Fruit fly (Drosophila melanogaster) whole organism, embryonic: ENCODE results near the gene Teh1.
A peak's percentile ranks its signal among the peaks of the same experiment; 100 is the strongest.

Experiments
- Bdp1 ChIP-seq: fragments of 200-800 bp; sonication (Bioruptor generic); optimal IDR thresholded peaks from 3 replicates; lab custom pipeline; 2016; ENCODE audit warnings: missing biosample characterization, missing genetic modification characterization
- CG11695 ChIP-seq: fragments of 200-800 bp; sonication (Bioruptor generic); IDR thresholded peaks from 3 replicates; pipeline ENCODE4 v1.3.6; 2022; ENCODE audit warnings: missing biosample characterization, missing genetic modification characterization
- CG12155 ChIP-seq: fragments of 200-800 bp; sonication (Bioruptor generic); optimal IDR thresholded peaks from 3 replicates; lab custom pipeline; 2016; ENCODE audit warnings: missing biosample characterization, missing genetic modification characterization
- CG12769 ChIP-seq: fragments of 200-800 bp; sonication (Bioruptor generic); optimal IDR thresholded peaks from 2 replicates; lab custom pipeline; 2019; ENCODE audit warnings: missing biosample characterization, mild to moderate bottlenecking, missing genetic modification characterization, moderate library complexity
- CG13775 ChIP-seq: fragments of 200-800 bp; sonication (Bioruptor generic); optimal IDR thresholded peaks from 3 replicates; lab custom pipeline; 2017; ENCODE audit warnings: missing biosample characterization, mild to moderate bottlenecking, missing genetic modification characterization
- CG17802 ChIP-seq: fragments of 200-800 bp; sonication (Bioruptor generic); optimal IDR thresholded peaks from 2 replicates; lab custom pipeline; 2018; ENCODE audit warnings: missing biosample characterization, mild to moderate bottlenecking, missing genetic modification characterization, moderate library complexity
- CG1792 ChIP-seq: fragments of 200-800 bp; sonication (Bioruptor generic); optimal IDR thresholded peaks from 2 replicates; lab custom pipeline; 2016; ENCODE audit warnings: missing biosample characterization, missing genetic modification characterization
- CG2202 ChIP-seq: fragments of 200-800 bp; sonication (Bioruptor generic); optimal IDR thresholded peaks from 2 replicates; lab custom pipeline; 2018; ENCODE audit warnings: missing biosample characterization, mild to moderate bottlenecking, missing genetic modification characterization
- CG2875 ChIP-seq: fragments of 200-800 bp; sonication (Bioruptor generic); optimal IDR thresholded peaks from 2 replicates; lab custom pipeline; 2017; ENCODE audit warnings: missing biosample characterization, mild to moderate bottlenecking, missing genetic modification characterization, missing genetic modification reagents
- CG3065 ChIP-seq: fragments of 200-800 bp; sonication (Bioruptor generic); optimal IDR thresholded peaks from 2 replicates; lab custom pipeline; 2016; ENCODE audit warnings: missing biosample characterization, missing genetic modification characterization
- CG31365 ChIP-seq: fragments of 200-800 bp; sonication (Bioruptor generic); optimal IDR thresholded peaks from 2 replicates; lab custom pipeline; 2018; ENCODE audit warnings: missing biosample characterization, mild to moderate bottlenecking, missing genetic modification characterization
- CG31388 ChIP-seq: fragments of 200-800 bp; sonication (Bioruptor generic); optimal IDR thresholded peaks from 2 replicates; lab custom pipeline; 2016; ENCODE audit warnings: missing biosample characterization, missing genetic modification characterization
- CG42726 ChIP-seq: fragments of 200-800 bp; sonication (Bioruptor generic); IDR thresholded peaks from 2 replicates; pipeline ENCODE4 v1.3.6; 2022; ENCODE audit warnings: missing biosample characterization, missing genetic modification characterization; ENCODE audit not compliant: partially characterized antibody
- CG4820 ChIP-seq: fragments of 200-800 bp; sonication (Bioruptor generic); optimal IDR thresholded peaks from 3 replicates; lab custom pipeline; 2016; ENCODE audit warnings: missing biosample characterization, missing genetic modification characterization
- CG6272 ChIP-seq: fragments of 200-800 bp; sonication (Bioruptor generic); IDR thresholded peaks from 2 replicates; pipeline ENCODE4 v1.3.6; 2022; ENCODE audit warnings: missing biosample characterization, missing genetic modification characterization
- CG8478 ChIP-seq: fragments of >200 bp; optimal IDR thresholded peaks from 2 replicates; lab custom pipeline; 2018
- CG8924 ChIP-seq: fragments of 200-800 bp; optimal IDR thresholded peaks from 3 replicates; lab custom pipeline; 2019; ENCODE audit warnings: missing biosample characterization, mild to moderate bottlenecking, missing genetic modification characterization, moderate library complexity
- CG9215 ChIP-seq: fragments of 200-800 bp; sonication (Bioruptor generic); IDR thresholded peaks from 2 replicates; pipeline ENCODE4 v1.3.6; 2022; ENCODE audit warnings: missing biosample characterization, missing genetic modification characterization
- CG9609 ChIP-seq: fragments of 200-800 bp; sonication (Bioruptor generic); optimal IDR thresholded peaks from 3 replicates; lab custom pipeline; 2016; ENCODE audit warnings: missing biosample characterization, missing genetic modification characterization
- CTCF ChIP-seq: fragments of 200-800 bp; sonication (Bioruptor generic); optimal IDR thresholded peaks from 2 replicates; lab custom pipeline; 2017; ENCODE audit warnings: missing biosample characterization, mild to moderate bottlenecking, missing genetic modification characterization, moderate library complexity
- Deaf1 ChIP-seq: fragments of 200-800 bp; optimal IDR thresholded peaks from 3 replicates; lab custom pipeline; 2019; ENCODE audit warnings: missing biosample characterization, mild to moderate bottlenecking, missing genetic modification characterization, moderate library complexity
- Dref ChIP-seq: fragments of 200-800 bp; sonication (Bioruptor generic); IDR thresholded peaks from 2 replicates; pipeline ENCODE4 v1.3.6; 2022; ENCODE audit warnings: missing biosample characterization, missing genetic modification characterization
- Elba2 ChIP-seq: fragments of 200-800 bp; sonication (Bioruptor generic); optimal IDR thresholded peaks from 3 replicates; lab custom pipeline; 2016; ENCODE audit warnings: missing biosample characterization, missing genetic modification characterization
- Hand ChIP-seq: fragments of 200-800 bp; sonication (Bioruptor generic); optimal IDR thresholded peaks from 2 replicates; lab custom pipeline; 2017; ENCODE audit warnings: mild to moderate bottlenecking, missing biosample characterization, missing genetic modification reagents, missing genetic modification characterization
- Hsf ChIP-seq: fragments of 200-800 bp; sonication (Bioruptor generic); optimal IDR thresholded peaks from 3 replicates; lab custom pipeline; 2016; ENCODE audit warnings: missing biosample characterization, missing genetic modification characterization
- MESR4 ChIP-seq: fragments of 200-800 bp; sonication (Bioruptor generic); optimal IDR thresholded peaks from 2 replicates; lab custom pipeline; 2018; ENCODE audit warnings: missing biosample characterization, mild to moderate bottlenecking, missing genetic modification characterization, moderate library complexity
- Max ChIP-seq: fragments of 200-800 bp; sonication (Bioruptor generic); optimal IDR thresholded peaks from 2 replicates; lab custom pipeline; 2016; ENCODE audit warnings: missing biosample characterization, mild to moderate bottlenecking, missing genetic modification characterization
- Med ChIP-seq: fragments of 200-800 bp; sonication (Bioruptor generic); peaks from one replicate; lab custom pipeline; 2016; ENCODE audit warnings: missing biosample characterization, missing genetic modification characterization, mild to moderate bottlenecking, inconsistent platforms, moderate library complexity
- Meics ChIP-seq: fragments of 200-800 bp; sonication (Bioruptor generic); optimal IDR thresholded peaks from 2 replicates; lab custom pipeline; 2017; ENCODE audit warnings: missing biosample characterization, mild to moderate bottlenecking, missing genetic modification characterization
- Mes4 ChIP-seq: fragments of 200-800 bp; sonication (Bioruptor generic); optimal IDR thresholded peaks from 2 replicates; lab custom pipeline; 2016; ENCODE audit warnings: missing biosample characterization, missing genetic modification characterization
- Oaz ChIP-seq: fragments of 200-800 bp; sonication (Bioruptor generic); IDR thresholded peaks from 2 replicates; pipeline ENCODE4 v1.3.6; 2022; ENCODE audit warnings: missing biosample characterization, missing genetic modification characterization
- Optix ChIP-seq: fragments of 200-800 bp; sonication (Bioruptor generic); IDR thresholded peaks from 3 replicates; pipeline ENCODE4 v1.3.6; 2022; ENCODE audit warnings: missing biosample characterization, missing genetic modification characterization
- Ptx1 ChIP-seq: fragments of 200-800 bp; sonication (Bioruptor generic); IDR thresholded peaks from 2 replicates; pipeline ENCODE4 v1.3.6; 2022; ENCODE audit warnings: missing biosample characterization, missing genetic modification characterization
- Sox102F ChIP-seq: fragments of 200-800 bp; sonication (Bioruptor generic); optimal IDR thresholded peaks from 2 replicates; lab custom pipeline; 2018; ENCODE audit warnings: missing biosample characterization, mild to moderate bottlenecking, missing genetic modification characterization, moderate library complexity
- TFAM ChIP-seq: fragments of 200-800 bp; sonication (Bioruptor generic); optimal IDR thresholded peaks from 2 replicates; lab custom pipeline; 2017; ENCODE audit warnings: missing biosample characterization, missing genetic modification characterization, inconsistent platforms
- az2 ChIP-seq: fragments of 200-800 bp; sonication (Bioruptor generic); optimal IDR thresholded peaks from 3 replicates; lab custom pipeline; 2016; ENCODE audit warnings: missing biosample characterization, missing genetic modification characterization
- bab2 ChIP-seq: fragments of 200-800 bp; sonication (Bioruptor generic); optimal IDR thresholded peaks from 2 replicates; lab custom pipeline; 2016; ENCODE audit warnings: missing biosample characterization, missing genetic modification characterization
- bsh ChIP-seq, 2 experiments: fragments of 200-800 bp; sonication (Bioruptor generic); optimal IDR thresholded peaks; 2 replicates each; lab custom pipeline; 2017 to 2018; ENCODE audit warnings: mild to moderate bottlenecking in 2 of 2, missing biosample characterization in 2 of 2, missing genetic modification characterization in 2 of 2, moderate library complexity in 1 of 2
- chif ChIP-seq, 2 experiments: fragments of 200-800 bp; sonication (Bioruptor generic); optimal IDR thresholded peaks; 3 replicates each; lab custom pipeline; 2016; ENCODE audit warnings: missing biosample characterization in 2 of 2, missing genetic modification characterization in 2 of 2
- ci ChIP-seq: fragments of 200-800 bp; sonication (Bioruptor generic); IDR thresholded peaks from 3 replicates; pipeline ENCODE4 v1.3.6; 2022; ENCODE audit warnings: missing biosample characterization, missing genetic modification characterization
- eyg ChIP-seq: fragments of 200-800 bp; sonication (Bioruptor generic); optimal IDR thresholded peaks from 3 replicates; lab custom pipeline; 2016; ENCODE audit warnings: missing biosample characterization, missing genetic modification characterization
- fd102C ChIP-seq: fragments of 200-800 bp; sonication (Bioruptor generic); optimal IDR thresholded peaks from 2 replicates; lab custom pipeline; 2018; ENCODE audit warnings: missing biosample characterization, mild to moderate bottlenecking, missing genetic modification characterization, moderate library complexity
- grau ChIP-seq: fragments of 200-800 bp; optimal IDR thresholded peaks from 3 replicates; lab custom pipeline; 2019; ENCODE audit warnings: missing biosample characterization, mild to moderate bottlenecking, missing genetic modification characterization, moderate library complexity
- kah ChIP-seq: fragments of 200-800 bp; sonication (Bioruptor generic); optimal IDR thresholded peaks from 2 replicates; lab custom pipeline; 2018; ENCODE audit warnings: missing biosample characterization, mild to moderate bottlenecking, missing genetic modification characterization
- maf-S ChIP-seq: fragments of 200-800 bp; sonication (Bioruptor generic); optimal IDR thresholded peaks from 2 replicates; lab custom pipeline; 2016; ENCODE audit warnings: missing biosample characterization, missing genetic modification characterization
- slp2 ChIP-seq: fragments of 200-800 bp; sonication (Bioruptor generic); optimal IDR thresholded peaks from 2 replicates; lab custom pipeline; 2016; ENCODE audit warnings: missing biosample characterization, missing genetic modification characterization
- tap ChIP-seq: fragments of 200-800 bp; optimal IDR thresholded peaks from 3 replicates; lab custom pipeline; 2019; ENCODE audit warnings: missing biosample characterization, mild to moderate bottlenecking, missing genetic modification characterization, moderate library complexity
- tll ChIP-seq, 2 experiments: fragments of 200-800 bp in 1 of 2; fragments of >200 bp in 1 of 2; sonication (Bioruptor generic) in 1 of 2; optimal IDR thresholded peaks; 2 replicates each; lab custom pipeline; 2017 to 2019; ENCODE audit warnings: missing biosample characterization in 2 of 2, missing genetic modification characterization in 2 of 2, mild to moderate bottlenecking in 1 of 2, moderate library complexity in 1 of 2
- tx ChIP-seq: fragments of 200-800 bp; sonication (Bioruptor generic); optimal IDR thresholded peaks from 2 replicates; lab custom pipeline; 2016; ENCODE audit warnings: missing biosample characterization, missing genetic modification characterization
- unc-4 ChIP-seq: fragments of 200-800 bp; sonication (Bioruptor generic); IDR thresholded peaks from 2 replicates; pipeline ENCODE4 v1.3.6; 2022; ENCODE audit warnings: missing biosample characterization, missing genetic modification characterization; ENCODE audit not compliant: partially characterized antibody
- vvl ChIP-seq: fragments of 200-800 bp; sonication (Bioruptor generic); IDR thresholded peaks from 2 replicates; pipeline ENCODE4 v1.3.6; 2022; ENCODE audit warnings: missing biosample characterization, missing genetic modification characterization
- zen ChIP-seq: fragments of 200-800 bp; sonication (Bioruptor generic); optimal IDR thresholded peaks from 3 replicates; lab custom pipeline; 2018; ENCODE audit warnings: missing biosample characterization, mild to moderate bottlenecking, missing genetic modification characterization, moderate library complexity
- zf30C ChIP-seq: fragments of 200-800 bp; sonication (Bioruptor generic); optimal IDR thresholded peaks from 3 replicates; lab custom pipeline; 2018; ENCODE audit warnings: missing biosample characterization, mild to moderate bottlenecking, missing genetic modification characterization

Teh1 gene

DNA sequence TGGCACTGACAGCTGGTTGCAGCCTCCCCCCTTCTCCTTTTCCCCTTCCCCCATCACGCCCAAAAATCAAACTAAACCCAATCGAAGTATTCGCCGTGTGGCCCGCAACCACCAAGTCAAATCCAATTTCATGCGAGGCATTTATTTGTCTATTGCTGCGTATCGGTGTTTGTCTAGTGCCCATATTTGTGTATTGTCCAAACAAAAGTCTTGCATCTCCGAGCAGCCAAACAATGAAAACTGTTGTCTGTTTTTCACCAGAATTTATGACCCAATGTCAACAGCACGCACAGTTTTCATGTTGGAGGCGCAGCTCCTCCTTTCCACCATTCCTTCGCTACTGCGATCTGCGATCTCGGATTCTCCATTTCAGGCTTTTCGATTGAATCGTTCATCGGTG lies 2.0 kb upstream of the Teh1 start (continued):
- TF ChIP-seq Ptx1, result no peak
- TF ChIP-seq CG9609 (GFP tag; lab: Kevin White, UChicago), result no peak
- no peak for TF ChIP-seq CG12155 (GFP tag; lab: Kevin White, UChicago)
- peak; percentile 51 to 58 for TF ChIP-seq chif (GFP tag; optimal IDR thresholded peaks at IDR 0.05; lab: Kevin White, UChicago)
- no peak for TF ChIP-seq CG4820 (GFP tag; lab: Kevin White, UChicago)
- TF ChIP-seq Elba2 (GFP tag; lab: Kevin White, UChicago), result no peak
- peak; percentile 92 for TF ChIP-seq Med (GFP tag; lab: Kevin White, UChicago)
- peak in 1 of 2 experiments; percentile 74 for TF ChIP-seq bsh (GFP tag; optimal IDR thresholded peaks at IDR 0.05; lab: Kevin White, UChicago)
- TF ChIP-seq tll (GFP tag; optimal IDR thresholded peaks at IDR 0.05; lab: Kevin White, UChicago), result no peak
- TF ChIP-seq Hand (GFP tag; lab: Kevin White, UChicago), result no peak
- TF ChIP-seq tx (GFP tag; lab: Kevin White, UChicago), result no peak
- no peak for TF ChIP-seq kah (GFP tag; lab: Kevin White, UChicago)
- no peak; the same call in 2 of the 3 replicates for TF ChIP-seq CG11695 (GFP tag; lab: Robert Waterston, UW)
- TF ChIP-seq Mes4, result peak; percentile 59
- no peak for TF ChIP-seq maf-S (GFP tag; lab: Kevin White, UChicago)
- no peak for TF ChIP-seq CG8478 (lab: Kevin White, UChicago)
- TF ChIP-seq Meics (GFP tag; lab: Kevin White, UChicago), result no peak
- no peak for TF ChIP-seq CG6272 (GFP tag; lab: Robert Waterston, UW)
- TF ChIP-seq CG8924, result peak; percentile 35
- TF ChIP-seq vvl, result peak; percentile 67; the same call in 1 of the 2 replicates
- peak; percentile 62 for TF ChIP-seq CG1792 (GFP tag; lab: Kevin White, UChicago)
- TF ChIP-seq bab2 (GFP tag; lab: Kevin White, UChicago), result peak; percentile 77
- TF ChIP-seq CG13775 (GFP tag; lab: Kevin White, UChicago), result no peak
- TF ChIP-seq Optix, result no peak
- TF ChIP-seq CG2875 (GFP tag; lab: Kevin White, UChicago), result peak; percentile 88
- peak; percentile 52 for TF ChIP-seq Sox102F (GFP tag; lab: Kevin White, UChicago)
- no peak for TF ChIP-seq Hsf
- TF ChIP-seq slp2 (GFP tag; lab: Kevin White, UChicago), result peak; percentile 36
- no peak for TF ChIP-seq grau
- no peak for TF ChIP-seq tap (tag; lab: Kevin White, UChicago)
- TF ChIP-seq az2 (GFP tag; lab: Kevin White, UChicago), result no peak
- peak; percentile 85 for TF ChIP-seq ci (GFP tag; lab: Robert Waterston, UW)
- peak; percentile 92 for TF ChIP-seq fd102C (GFP tag; lab: Kevin White, UChicago)
- TF ChIP-seq Dref (GFP tag; lab: Robert Waterston, UW), result no peak
- TF ChIP-seq Max (GFP tag; lab: Kevin White, UChicago), result no peak
- TF ChIP-seq Deaf1 (tag; lab: Kevin White, UChicago), result no peak
- peak; percentile 24 for TF ChIP-seq CTCF (GFP tag; lab: Kevin White, UChicago)
- no peak for TF ChIP-seq unc-4
- TF ChIP-seq CG2202 (tag; lab: Kevin White, UChicago), result peak; percentile 92
- peak; percentile 51 for TF ChIP-seq TFAM
- TF ChIP-seq CG9215 (GFP tag; lab: Robert Waterston, UW), result no peak
- TF ChIP-seq CG31365 (tag; lab: Kevin White, UChicago), result peak; percentile 46
- no peak for TF ChIP-seq CG17802
- TF ChIP-seq CG42726 (GFP tag; lab: Robert Waterston, UW), result no peak
- TF ChIP-seq Oaz (GFP tag; lab: Robert Waterston, UW), result no peak
- peak; percentile 10 for TF ChIP-seq CG3065
- no peak for TF ChIP-seq zf30C (GFP tag; lab: Kevin White, UChicago)
- no peak for TF ChIP-seq CG31388 (GFP tag; lab: Kevin White, UChicago)
- peak; percentile 55 for TF ChIP-seq Bdp1 (GFP tag; lab: Kevin White, UChicago)
- TF ChIP-seq zen (tag; lab: Kevin White, UChicago), result peak; percentile 30
- TF ChIP-seq MESR4, result peak; percentile 19
- peak; percentile 24 for TF ChIP-seq eyg (GFP tag; lab: Kevin White, UChicago)
- peak; percentile 11 for TF ChIP-seq CG12769 (tag; lab: Kevin White, UChicago)
